Worm (Caenorhabditis elegans): ENCODE results near the gene rps-1.

Gene rps-1

ce11 chrIII:4452749-4453148, 23.0 kb upstream of the rps-1 start:
- TF ChIP-seq lsy-2 (tag; optimal IDR thresholded peaks at IDR 0.05): peak in 1 of 2 experiments; percentile 32
- TF ChIP-seq lin-13 (GFP tag; optimal IDR thresholded peaks at IDR 0.05): no peak
- TF ChIP-seq nhr-10 (tag; optimal IDR thresholded peaks at IDR 0.05): no peak
- no peak for TF ChIP-seq mdl-1 (tag; optimal IDR thresholded peaks at IDR 0.05)
- TF ChIP-seq ztf-4 (tag; optimal IDR thresholded peaks at IDR 0.05): no peak
- TF ChIP-seq snpc-4 (tag; optimal IDR thresholded peaks at IDR 0.05): no peak
- no peak for TF ChIP-seq nhr-23 (tag; optimal IDR thresholded peaks at IDR 0.05)
- no peak for TF ChIP-seq alr-1 (tag; optimal IDR thresholded peaks at IDR 0.05)
- peak; percentile 30 for TF ChIP-seq nhr-25 (tag; optimal IDR thresholded peaks at IDR 0.05)

- no peak for TF ChIP-seq elt-3 (tag; optimal IDR thresholded peaks at IDR 0.05)
- TF ChIP-seq lin-13 (GFP tag; optimal IDR thresholded peaks at IDR 0.05): no peak
- TF ChIP-seq ztf-1 (GFP tag; conservative IDR thresholded peaks at IDR 0.05): no peak
- no peak for TF ChIP-seq F13H6.1 (tag; optimal IDR thresholded peaks at IDR 0.05)
- TF ChIP-seq nhr-10 (tag; optimal IDR thresholded peaks at IDR 0.05): no peak
- TF ChIP-seq sem-4 (tag; optimal IDR thresholded peaks at IDR 0.05): no peak
- no peak for TF ChIP-seq unc-62 (GFP tag; optimal IDR thresholded peaks at IDR 0.05)
- no peak for TF ChIP-seq mdl-1 (tag; optimal IDR thresholded peaks at IDR 0.05)
- no peak for TF ChIP-seq zag-1 (tag; optimal IDR thresholded peaks at IDR 0.05)
- TF ChIP-seq ceh-82 (tag; optimal IDR thresholded peaks at IDR 0.05): no peak
- TF ChIP-seq nhr-6 (tag; optimal IDR thresholded peaks at IDR 0.05): no peak
- no peak for TF ChIP-seq gmeb-1 (tag; optimal IDR thresholded peaks at IDR 0.05)
- TF ChIP-seq nhr-237 (tag; optimal IDR thresholded peaks at IDR 0.05): no peak
Measured at ce11 chrIII:4453301-4453700, 22.4 kb upstream of the rps-1 start.

- TF ChIP-seq skn-1 (tag; optimal IDR thresholded peaks at IDR 0.05) (no peak), unc-62 (GFP tag; optimal IDR thresholded peaks at IDR 0.05) (no peak), nhr-6 (tag; optimal IDR thresholded peaks at IDR 0.05) (no peak), lin-11 (tag; optimal IDR thresholded peaks at IDR 0.05) (no peak), nhr-237 (tag; optimal IDR thresholded peaks at IDR 0.05) (no peak), ztf-4 (tag; optimal IDR thresholded peaks at IDR 0.05) (no peak), Y55F3AM.14 (GFP tag; optimal IDR thresholded peaks at IDR 0.05) (no peak), nhr-25 (tag; optimal IDR thresholded peaks at IDR 0.05) (peak; percentile 21), mdl-1 (tag; optimal IDR thresholded peaks at IDR 0.05) (no peak), unc-55 (GFP tag; optimal IDR thresholded peaks at IDR 0.05) (no peak), peb-1 (tag; optimal IDR thresholded peaks at IDR 0.05) (no peak), mbf-1 (tag; optimal IDR thresholded peaks at IDR 0.05) (no peak), nhr-21 (tag; optimal IDR thresholded peaks at IDR 0.05) (no peak), fos-1 (tag; optimal IDR thresholded peaks at IDR 0.05) (no peak), sma-9 (GFP tag; optimal IDR thresholded peaks at IDR 0.05) (no peak), sma-9 (tag; optimal IDR thresholded peaks at IDR 0.05) (no peak), R02D3.7 (tag; optimal IDR thresholded peaks at IDR 0.05) (no peak), ceh-16 (tag; optimal IDR thresholded peaks at IDR 0.05) (peak; percentile 30)
Measured at ce11 chrIII:4453768-4454167, 21.9 kb upstream of the rps-1 start.

- TF ChIP-seq ztf-4 (tag; optimal IDR thresholded peaks at IDR 0.05) (no peak), ztf-11 (tag; optimal IDR thresholded peaks at IDR 0.05) (no peak), snpc-4 (tag; optimal IDR thresholded peaks at IDR 0.05) (no peak), mab-5 (tag; optimal IDR thresholded peaks at IDR 0.05) (no peak), alr-1 (tag; optimal IDR thresholded peaks at IDR 0.05) (no peak), crh-2 (tag; optimal IDR thresholded peaks at IDR 0.05) (no peak), ztf-1 (GFP tag; conservative IDR thresholded peaks at IDR 0.05) (no peak), unc-55 (GFP tag; optimal IDR thresholded peaks at IDR 0.05) (no peak), nhr-77 (tag; optimal IDR thresholded peaks at IDR 0.05) (no peak), unc-39 (tag; optimal IDR thresholded peaks at IDR 0.05) (no peak), sma-3 (GFP tag; optimal IDR thresholded peaks at IDR 0.05) (no peak), nhr-10 (tag; optimal IDR thresholded peaks at IDR 0.05) (no peak)
Measured at ce11 chrIII:4454919-4455318, 20.8 kb upstream of the rps-1 start.

- TF ChIP-seq nhr-25 (tag; optimal IDR thresholded peaks at IDR 0.05): peak; percentile 79
- no peak for TF ChIP-seq nhr-11 (tag; optimal IDR thresholded peaks at IDR 0.05)
- TF ChIP-seq unc-55 (GFP tag; optimal IDR thresholded peaks at IDR 0.05): no peak
- no peak for TF ChIP-seq ceh-16 (tag; optimal IDR thresholded peaks at IDR 0.05)
- no peak for TF ChIP-seq ZK546.5 (tag; optimal IDR thresholded peaks at IDR 0.05)
- no peak for TF ChIP-seq zag-1 (tag; optimal IDR thresholded peaks at IDR 0.05)
- no peak for TF ChIP-seq nhr-12 (tag; optimal IDR thresholded peaks at IDR 0.05)
- no peak for TF ChIP-seq Y55F3AM.14 (GFP tag; optimal IDR thresholded peaks at IDR 0.05)
- no peak for TF ChIP-seq nhr-10 (tag; optimal IDR thresholded peaks at IDR 0.05)
- TF ChIP-seq nhr-77 (tag; optimal IDR thresholded peaks at IDR 0.05): no peak
- TF ChIP-seq skn-1 (tag; optimal IDR thresholded peaks at IDR 0.05): no peak
- TF ChIP-seq gmeb-1 (tag; optimal IDR thresholded peaks at IDR 0.05): no peak
- no peak for TF ChIP-seq ceh-82 (tag; optimal IDR thresholded peaks at IDR 0.05)
- TF ChIP-seq ztf-1 (GFP tag; conservative IDR thresholded peaks at IDR 0.05): no peak
- TF ChIP-seq nhr-21 (tag; optimal IDR thresholded peaks at IDR 0.05): no peak
- no peak for TF ChIP-seq lin-11 (tag; optimal IDR thresholded peaks at IDR 0.05)
- TF ChIP-seq unc-62 (GFP tag; optimal IDR thresholded peaks at IDR 0.05): no peak
- no peak for TF ChIP-seq dmd-4 (tag; optimal IDR thresholded peaks at IDR 0.05)
- TF ChIP-seq lsy-2 (tag; optimal IDR thresholded peaks at IDR 0.05): peak; percentile 29 to 83
- TF ChIP-seq sem-4 (tag; optimal IDR thresholded peaks at IDR 0.05): no peak
- TF ChIP-seq lin-13 (GFP tag; optimal IDR thresholded peaks at IDR 0.05): no peak
- TF ChIP-seq mdl-1 (tag; optimal IDR thresholded peaks at IDR 0.05): no peak
- TF ChIP-seq unc-39 (tag; optimal IDR thresholded peaks at IDR 0.05): no peak
- no peak for TF ChIP-seq nhr-237 (tag; optimal IDR thresholded peaks at IDR 0.05)
- no peak for TF ChIP-seq snpc-4 (tag; optimal IDR thresholded peaks at IDR 0.05)
- no peak for TF ChIP-seq egl-27 (tag; optimal IDR thresholded peaks at IDR 0.05)
- TF ChIP-seq nhr-129 (tag; optimal IDR thresholded peaks at IDR 0.05): no peak
- peak; percentile 2 for TF ChIP-seq sma-9 (GFP tag; optimal IDR thresholded peaks at IDR 0.05)
- TF ChIP-seq sma-9 (tag; optimal IDR thresholded peaks at IDR 0.05): no peak
Measured at ce11 chrIII:4456579-4456978, 19.1 kb upstream of the rps-1 start.
